Fruit fly (Drosophila melanogaster) whole organism, embryonic: ENCODE results near the gene CG32668.

ENCODE experiments used
- Abd-B ChIP-seq: fragments of 200-800 bp; sonication (Bioruptor generic); optimal IDR thresholded peaks from 2 replicates; lab custom pipeline; 2018; ENCODE audit warnings: missing biosample characterization, mild to moderate bottlenecking, missing genetic modification characterization, moderate library complexity
- Adf1 ChIP-seq: fragments of 200-800 bp; sonication (Bioruptor generic); IDR thresholded peaks from 2 replicates; pipeline ENCODE4 v1.3.6; 2022; ENCODE audit warnings: missing biosample characterization, missing genetic modification characterization
- Atf6 ChIP-seq: fragments of 200-800 bp; sonication (Bioruptor generic); IDR thresholded peaks from 2 replicates; pipeline ENCODE4 v1.3.6; 2022; ENCODE audit warnings: missing biosample characterization, missing genetic modification characterization
- CG10959 ChIP-seq: fragments of 200-800 bp; sonication (Bioruptor generic); IDR thresholded peaks from 2 replicates; pipeline ENCODE4 v1.3.6; 2022; ENCODE audit warnings: missing biosample characterization, missing genetic modification characterization
- CG12155 ChIP-seq: fragments of 200-800 bp; sonication (Bioruptor generic); optimal IDR thresholded peaks from 3 replicates; lab custom pipeline; 2016; ENCODE audit warnings: missing biosample characterization, missing genetic modification characterization
- CG12942 ChIP-seq: fragments of 200-800 bp; sonication (Bioruptor generic); optimal IDR thresholded peaks from 3 replicates; lab custom pipeline; 2016; ENCODE audit warnings: missing biosample characterization, missing genetic modification characterization
- CG13424 ChIP-seq: fragments of 200-800 bp; sonication (Bioruptor generic); optimal IDR thresholded peaks from 2 replicates; lab custom pipeline; 2019; ENCODE audit warnings: missing biosample characterization, mild to moderate bottlenecking, missing genetic modification characterization, moderate library complexity
- CG13775 ChIP-seq: fragments of 200-800 bp; sonication (Bioruptor generic); optimal IDR thresholded peaks from 3 replicates; lab custom pipeline; 2017; ENCODE audit warnings: missing biosample characterization, mild to moderate bottlenecking, missing genetic modification characterization
- CG14441 ChIP-seq: fragments of 200-800 bp; sonication (Bioruptor generic); IDR thresholded peaks from 2 replicates; pipeline ENCODE4 v1.3.6; 2022; ENCODE audit warnings: missing biosample characterization, missing genetic modification characterization
- CG16815 ChIP-seq: fragments of 200-800 bp; sonication (Bioruptor generic); optimal IDR thresholded peaks from 3 replicates; lab custom pipeline; 2017; ENCODE audit warnings: missing biosample characterization, mild to moderate bottlenecking, missing genetic modification characterization
- CG17186 ChIP-seq: fragments of 200-800 bp; sonication (Bioruptor generic); optimal IDR thresholded peaks from 3 replicates; lab custom pipeline; 2017; ENCODE audit warnings: missing biosample characterization, missing genetic modification reagents, missing genetic modification characterization
- CG2678 ChIP-seq: fragments of 200-800 bp; sonication (Bioruptor generic); optimal IDR thresholded peaks from 3 replicates; lab custom pipeline; 2019; ENCODE audit warnings: missing biosample characterization, mild to moderate bottlenecking, missing genetic modification characterization, moderate library complexity
- CG2889 ChIP-seq: fragments of 200-800 bp; sonication (Bioruptor generic); IDR thresholded peaks from 3 replicates; pipeline ENCODE4 v1.3.6; 2022; ENCODE audit warnings: missing biosample characterization, missing genetic modification characterization
- CG30431 ChIP-seq: fragments of 200-800 bp; sonication (Bioruptor generic); optimal IDR thresholded peaks from 2 replicates; lab custom pipeline; 2017; ENCODE audit warnings: missing biosample characterization, missing genetic modification characterization
- CG31388 ChIP-seq: fragments of 200-800 bp; sonication (Bioruptor generic); optimal IDR thresholded peaks from 2 replicates; lab custom pipeline; 2016; ENCODE audit warnings: missing biosample characterization, missing genetic modification characterization
- CG32772 ChIP-seq: fragments of 200-800 bp; sonication (Bioruptor generic); IDR thresholded peaks from 2 replicates; pipeline ENCODE4 v1.3.6; 2022; ENCODE audit warnings: missing biosample characterization, missing genetic modification characterization
- CG33557 ChIP-seq: fragments of 200-800 bp; sonication (Bioruptor generic); optimal IDR thresholded peaks from 2 replicates; lab custom pipeline; 2019; ENCODE audit warnings: missing biosample characterization, mild to moderate bottlenecking, missing genetic modification characterization, moderate library complexity
- CG4404 ChIP-seq: fragments of 200-800 bp; sonication (Bioruptor generic); IDR thresholded peaks from 2 replicates; pipeline ENCODE4 v1.3.6; 2022; ENCODE audit warnings: missing biosample characterization, missing genetic modification characterization
- CG4820 ChIP-seq: fragments of 200-800 bp; sonication (Bioruptor generic); optimal IDR thresholded peaks from 3 replicates; lab custom pipeline; 2016; ENCODE audit warnings: missing biosample characterization, missing genetic modification characterization
- CG6254 ChIP-seq: fragments of 200-800 bp; sonication (Bioruptor generic); optimal IDR thresholded peaks from 3 replicates; lab custom pipeline; 2017; ENCODE audit warnings: mild to moderate bottlenecking, missing biosample characterization, missing genetic modification reagents, missing genetic modification characterization
- CG7963 ChIP-seq: fragments of 200-800 bp; sonication (Bioruptor generic); IDR thresholded peaks from 3 replicates; pipeline ENCODE4 v1.3.6; 2022; ENCODE audit warnings: missing biosample characterization, missing genetic modification characterization; ENCODE audit not compliant: partially characterized antibody
- CG8924 ChIP-seq: fragments of 200-800 bp; optimal IDR thresholded peaks from 3 replicates; lab custom pipeline; 2019; ENCODE audit warnings: missing biosample characterization, mild to moderate bottlenecking, missing genetic modification characterization, moderate library complexity
- Chrac-16 ChIP-seq: fragments of 200-800 bp; sonication (Bioruptor generic); optimal IDR thresholded peaks from 3 replicates; lab custom pipeline; 2016; ENCODE audit warnings: missing biosample characterization, missing genetic modification characterization
- Dp ChIP-seq: fragments of 200-800 bp; sonication (Bioruptor generic); optimal IDR thresholded peaks from 2 replicates; lab custom pipeline; 2018; ENCODE audit warnings: missing biosample characterization, mild to moderate bottlenecking, missing genetic modification characterization, moderate library complexity
- Eip74EF ChIP-seq, 2 experiments: fragments of 200-800 bp in 1 of 2; fragments of >200 bp in 1 of 2; sonication (Bioruptor generic) in 1 of 2; optimal IDR thresholded peaks; 2 replicates each; lab custom pipeline; 2017 to 2019; ENCODE audit warnings: missing biosample characterization in 2 of 2, missing genetic modification characterization in 2 of 2, mild to moderate bottlenecking in 1 of 2, moderate library complexity in 1 of 2
- Elba2 ChIP-seq: fragments of 200-800 bp; sonication (Bioruptor generic); optimal IDR thresholded peaks from 3 replicates; lab custom pipeline; 2016; ENCODE audit warnings: missing biosample characterization, missing genetic modification characterization
- Nf-YA ChIP-seq: fragments of 200-800 bp; sonication (Bioruptor generic); IDR thresholded peaks from 2 replicates; pipeline ENCODE4 v1.3.6; 2022; ENCODE audit warnings: missing biosample characterization, missing genetic modification characterization
- Oli ChIP-seq: fragments of 200-800 bp; sonication (Bioruptor generic); optimal IDR thresholded peaks from 2 replicates; lab custom pipeline; 2018; ENCODE audit warnings: missing biosample characterization, mild to moderate bottlenecking, missing genetic modification characterization, moderate library complexity
- PHDP ChIP-seq: fragments of 200-800 bp; sonication (Bioruptor generic); optimal IDR thresholded peaks from 3 replicates; lab custom pipeline; 2018; ENCODE audit warnings: missing biosample characterization, mild to moderate bottlenecking, missing genetic modification characterization, moderate library complexity
- Poxn ChIP-seq: fragments of 200-800 bp; sonication (Bioruptor generic); IDR thresholded peaks from 2 replicates; pipeline ENCODE4 v1.3.6; 2022; ENCODE audit warnings: missing biosample characterization, missing genetic modification characterization
- Ptx1 ChIP-seq: fragments of 200-800 bp; sonication (Bioruptor generic); IDR thresholded peaks from 2 replicates; pipeline ENCODE4 v1.3.6; 2022; ENCODE audit warnings: missing biosample characterization, missing genetic modification characterization
- Sox102F ChIP-seq: fragments of 200-800 bp; sonication (Bioruptor generic); optimal IDR thresholded peaks from 2 replicates; lab custom pipeline; 2018; ENCODE audit warnings: missing biosample characterization, mild to moderate bottlenecking, missing genetic modification characterization, moderate library complexity
- Sry-β ChIP-seq: fragments of 200-800 bp; sonication (Bioruptor generic); optimal IDR thresholded peaks from 2 replicates; lab custom pipeline; 2018; ENCODE audit warnings: missing biosample characterization, mild to moderate bottlenecking, missing genetic modification characterization, moderate library complexity
- Xbp1 ChIP-seq: fragments of 200-800 bp; sonication (Bioruptor generic); optimal IDR thresholded peaks from 3 replicates; lab custom pipeline; 2016; ENCODE audit warnings: missing biosample characterization, mild to moderate bottlenecking, missing genetic modification characterization
- abd-A ChIP-seq: fragments of 200-800 bp; sonication (Bioruptor generic); optimal IDR thresholded peaks from 3 replicates; lab custom pipeline; 2019; ENCODE audit warnings: missing biosample characterization, mild to moderate bottlenecking, missing genetic modification characterization, moderate library complexity
- cas ChIP-seq: fragments of 200-800 bp; sonication (Bioruptor generic); IDR thresholded peaks from 2 replicates; pipeline ENCODE4 v1.3.6; 2022; ENCODE audit warnings: missing biosample characterization, missing genetic modification characterization
- caup ChIP-seq: fragments of 200-800 bp; sonication (Bioruptor generic); optimal IDR thresholded peaks from 3 replicates; lab custom pipeline; 2017; ENCODE audit warnings: missing biosample characterization, mild to moderate bottlenecking, missing genetic modification characterization, moderate library complexity; ENCODE audit not compliant: severe bottlenecking
- gce ChIP-seq: fragments of 200-800 bp; sonication (Bioruptor generic); IDR thresholded peaks from 3 replicates; pipeline ENCODE4 v1.3.6; 2022; ENCODE audit warnings: missing biosample characterization, missing genetic modification characterization
- gro ChIP-seq: fragments of 200-800 bp; sonication (Bioruptor generic); optimal IDR thresholded peaks from 2 replicates; lab custom pipeline; 2016; ENCODE audit warnings: missing biosample characterization, missing genetic modification characterization
- hbn ChIP-seq: fragments of 200-800 bp; sonication (Bioruptor generic); IDR thresholded peaks from 2 replicates; pipeline ENCODE4 v1.3.6; 2022; ENCODE audit warnings: missing biosample characterization, missing genetic modification characterization; ENCODE audit not compliant: partially characterized antibody
- hth ChIP-seq: fragments of >200 bp; optimal IDR thresholded peaks from 2 replicates; lab custom pipeline; 2017; ENCODE audit warnings: inconsistent platforms
- inv ChIP-seq: fragments of 200-800 bp; sonication (Bioruptor generic); IDR thresholded peaks from 2 replicates; pipeline ENCODE4 v1.3.6; 2022; ENCODE audit warnings: missing biosample characterization, missing genetic modification characterization; ENCODE audit not compliant: partially characterized antibody
- pzg ChIP-seq: fragments of 200-800 bp; sonication (Bioruptor generic); optimal IDR thresholded peaks from 3 replicates; lab custom pipeline; 2018; ENCODE audit warnings: missing biosample characterization, mild to moderate bottlenecking, missing genetic modification characterization, moderate library complexity
- sob ChIP-seq: fragments of 200-800 bp; sonication (Bioruptor generic); IDR thresholded peaks from 2 replicates; pipeline ENCODE4 v1.3.6; 2022; ENCODE audit warnings: missing biosample characterization, missing genetic modification characterization
- stc ChIP-seq: fragments of 200-800 bp; sonication (Bioruptor generic); IDR thresholded peaks from 2 replicates; pipeline ENCODE4 v1.3.6; 2022; ENCODE audit warnings: missing biosample characterization, missing genetic modification characterization
- tin ChIP-seq: fragments of 200-800 bp; sonication (Bioruptor generic); optimal IDR thresholded peaks from 3 replicates; lab custom pipeline; 2016; ENCODE audit warnings: missing biosample characterization, missing genetic modification characterization
- trem ChIP-seq: fragments of 200-800 bp; optimal IDR thresholded peaks from 3 replicates; lab custom pipeline; 2019; ENCODE audit warnings: missing biosample characterization, mild to moderate bottlenecking, missing genetic modification characterization, moderate library complexity
- vnd ChIP-seq: fragments of 200-800 bp; sonication (Bioruptor generic); IDR thresholded peaks from 3 replicates; pipeline ENCODE4 v1.3.6; 2022; ENCODE audit warnings: missing biosample characterization, missing genetic modification characterization; ENCODE audit not compliant: partially characterized antibody
- zen ChIP-seq: fragments of 200-800 bp; sonication (Bioruptor generic); optimal IDR thresholded peaks from 3 replicates; lab custom pipeline; 2018; ENCODE audit warnings: missing biosample characterization, mild to moderate bottlenecking, missing genetic modification characterization, moderate library complexity

The CG32668 gene

DNA sequence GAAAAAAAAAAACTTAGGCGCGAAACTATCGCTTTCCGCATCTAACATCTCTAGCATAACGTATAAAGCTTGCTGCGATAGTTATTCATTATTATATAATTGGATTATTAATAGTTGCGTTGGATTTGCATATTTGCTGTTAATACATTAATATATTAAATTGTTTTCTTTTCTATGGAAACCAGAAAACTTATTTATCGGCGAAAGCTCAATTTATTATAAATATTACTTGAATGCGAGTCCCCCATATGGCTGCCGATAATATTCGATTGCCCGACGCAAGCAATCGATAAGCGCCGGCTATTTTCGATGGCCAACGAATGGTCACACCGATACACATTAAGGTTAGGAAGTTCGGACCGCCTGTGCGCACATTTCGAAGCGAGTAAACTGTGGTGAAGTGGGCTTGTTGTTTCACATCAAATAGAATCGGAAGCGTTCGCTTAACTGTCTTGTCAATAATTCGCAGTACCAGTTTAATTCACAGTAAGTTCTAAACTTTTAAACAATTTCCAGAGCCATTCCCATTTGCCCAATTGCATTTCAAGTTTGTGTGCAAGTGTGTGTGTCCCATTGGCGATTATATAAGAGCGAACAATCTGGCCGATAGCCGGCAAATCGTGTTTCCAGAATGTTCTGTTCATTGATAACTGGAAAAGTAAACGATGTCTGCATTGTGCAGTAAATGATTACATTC lies 51.3 kb downstream of the CG32668 start, which contains the start of gene Hsp60A (continued):
- TF ChIP-seq CG8924: peak; percentile 33
- TF ChIP-seq CG13424 (tag; lab: Kevin White, UChicago): peak; percentile 75
- no peak for TF ChIP-seq Poxn (GFP tag; lab: Robert Waterston, UW)
- TF ChIP-seq Chrac-16: peak; percentile 21
- peak; percentile 28 for TF ChIP-seq CG12155 (GFP tag; lab: Kevin White, UChicago)
- TF ChIP-seq Oli (tag; lab: Kevin White, UChicago): peak; percentile 2
- TF ChIP-seq CG17186 (GFP tag; lab: Kevin White, UChicago): peak; percentile 12
- peak; percentile 73 for TF ChIP-seq hbn (GFP tag; lab: Robert Waterston, UW)
- TF ChIP-seq CG13775: peak; percentile 48
- no peak for TF ChIP-seq hth (lab: Kevin White, UChicago)
- TF ChIP-seq Ptx1 (GFP tag; lab: Robert Waterston, UW): peak; percentile 58
- no peak for TF ChIP-seq abd-A (tag; lab: Kevin White, UChicago)
- TF ChIP-seq Atf6 (GFP tag; lab: Robert Waterston, UW): peak; percentile 43
- TF ChIP-seq Dp (GFP tag; lab: Kevin White, UChicago): peak; percentile 85
- peak; percentile 81 for TF ChIP-seq inv (GFP tag; lab: Robert Waterston, UW)
- peak; percentile 67 for TF ChIP-seq CG2678 (tag; lab: Kevin White, UChicago)
- TF ChIP-seq gce (GFP tag; lab: Robert Waterston, UW): no peak
- TF ChIP-seq CG14441 (GFP tag; lab: Robert Waterston, UW): peak; percentile 38; the same call in 1 of the 2 replicates
- TF ChIP-seq CG4404: no peak
- TF ChIP-seq Elba2 (GFP tag; lab: Kevin White, UChicago): peak; percentile 13
- TF ChIP-seq pzg (GFP tag; lab: Kevin White, UChicago): peak; percentile 73
- TF ChIP-seq tin (GFP tag; lab: Kevin White, UChicago): peak; percentile 68
- TF ChIP-seq zen (tag; lab: Kevin White, UChicago): peak; percentile 40
- TF ChIP-seq CG12942 (GFP tag; lab: Kevin White, UChicago): peak; percentile 15
- peak; percentile 70 for TF ChIP-seq PHDP (tag; lab: Kevin White, UChicago)
- TF ChIP-seq CG32772 (GFP tag; lab: Robert Waterston, UW): peak; percentile 50
- peak; percentile 47 for TF ChIP-seq trem (tag; lab: Kevin White, UChicago)
- peak; percentile 35 for TF ChIP-seq CG33557 (GFP tag; lab: Kevin White, UChicago)
- no peak for TF ChIP-seq CG2889 (GFP tag; lab: Robert Waterston, UW)
- peak; percentile 8 for TF ChIP-seq CG31388 (GFP tag; lab: Kevin White, UChicago)
- TF ChIP-seq Sry-β (GFP tag; lab: Kevin White, UChicago): no peak
- TF ChIP-seq CG7963: 0 out of 3 replicates have a peak, but pooled peaks have one; percentile 54
- peak; percentile 63 for TF ChIP-seq Abd-B
- TF ChIP-seq Eip74EF (GFP tag; optimal IDR thresholded peaks at IDR 0.05; lab: Kevin White, UChicago): no peak
- TF ChIP-seq cas: 0 out of 2 replicates have a peak, but pooled peaks have one; percentile 11
- TF ChIP-seq gro (GFP tag; lab: Kevin White, UChicago): no peak
- TF ChIP-seq CG10959 (GFP tag; lab: Robert Waterston, UW): peak; percentile 32; the same call in 1 of the 2 replicates
- peak; percentile 10 for TF ChIP-seq caup (GFP tag; lab: Kevin White, UChicago)
- peak; percentile 59 for TF ChIP-seq Xbp1 (GFP tag; lab: Kevin White, UChicago)
- no peak for TF ChIP-seq CG16815 (GFP tag; lab: Kevin White, UChicago)
- TF ChIP-seq Nf-YA (GFP tag; lab: Robert Waterston, UW): no peak
- peak; percentile 49 for TF ChIP-seq Sox102F (GFP tag; lab: Kevin White, UChicago)
- no peak for TF ChIP-seq CG30431 (GFP tag; lab: Kevin White, UChicago)
- TF ChIP-seq CG4820 (GFP tag; lab: Kevin White, UChicago): peak; percentile 44
- TF ChIP-seq vnd (GFP tag; lab: Robert Waterston, UW): peak; percentile 80
- no peak for TF ChIP-seq CG6254 (GFP tag; lab: Kevin White, UChicago)
- TF ChIP-seq Adf1 (GFP tag; lab: Robert Waterston, UW): no peak
- no peak for TF ChIP-seq stc (GFP tag; lab: Robert Waterston, UW)
- peak; percentile 52 for TF ChIP-seq sob (GFP tag; lab: Robert Waterston, UW)
